Fruit fly (Drosophila melanogaster) whole organism, embryonic: Measurements from ENCODE around the gene CG5986.

Experiments used
- Adf1 ChIP-seq: fragments of 200-800 bp; sonication (Bioruptor generic); IDR thresholded peaks from 2 replicates; pipeline ENCODE4 v1.3.6; 2022; ENCODE audit warnings: missing biosample characterization, missing genetic modification characterization
- Antp ChIP-seq: fragments of 200-800 bp; sonication (Bioruptor generic); optimal IDR thresholded peaks from 3 replicates; lab custom pipeline; 2016; ENCODE audit warnings: missing biosample characterization, missing genetic modification characterization
- BtbVII ChIP-seq: fragments of 200-800 bp; sonication (Bioruptor generic); optimal IDR thresholded peaks from 3 replicates; lab custom pipeline; 2017; ENCODE audit warnings: missing biosample characterization, mild to moderate bottlenecking, missing genetic modification characterization
- CG11504 ChIP-seq: fragments of 200-800 bp; sonication (Bioruptor generic); optimal IDR thresholded peaks from 3 replicates; lab custom pipeline; 2019; ENCODE audit warnings: missing biosample characterization, mild to moderate bottlenecking, missing genetic modification characterization, moderate library complexity
- CG13624 ChIP-seq: fragments of 200-800 bp; sonication (Bioruptor generic); optimal IDR thresholded peaks from 2 replicates; lab custom pipeline; 2016; ENCODE audit warnings: missing biosample characterization, missing genetic modification characterization
- CG14050 ChIP-seq: fragments of 200-800 bp; sonication (Bioruptor generic); IDR thresholded peaks from 3 replicates; pipeline ENCODE4 v1.3.6; 2022; ENCODE audit warnings: missing biosample characterization, missing genetic modification characterization
- CG15011 ChIP-seq: fragments of 200-800 bp; sonication (Bioruptor generic); optimal IDR thresholded peaks from 3 replicates; lab custom pipeline; 2018; ENCODE audit warnings: missing biosample characterization, mild to moderate bottlenecking, missing genetic modification characterization
- CG17802 ChIP-seq: fragments of 200-800 bp; sonication (Bioruptor generic); optimal IDR thresholded peaks from 2 replicates; lab custom pipeline; 2018; ENCODE audit warnings: missing biosample characterization, mild to moderate bottlenecking, missing genetic modification characterization, moderate library complexity
- CG2120 ChIP-seq: fragments of 200-800 bp; sonication (Bioruptor generic); optimal IDR thresholded peaks from 3 replicates; lab custom pipeline; 2016; ENCODE audit warnings: missing biosample characterization, missing genetic modification characterization
- CG2129 ChIP-seq: fragments of 200-800 bp; sonication (Bioruptor generic); IDR thresholded peaks from 2 replicates; pipeline ENCODE4 v1.3.6; 2022; ENCODE audit warnings: missing biosample characterization, missing genetic modification characterization; ENCODE audit not compliant: partially characterized antibody
- CG2199 ChIP-seq: fragments of 200-800 bp; sonication (Bioruptor generic); IDR thresholded peaks from 3 replicates; pipeline ENCODE4 v1.3.6; 2022; ENCODE audit warnings: missing biosample characterization, missing genetic modification characterization
- CG2202 ChIP-seq: fragments of 200-800 bp; sonication (Bioruptor generic); optimal IDR thresholded peaks from 2 replicates; lab custom pipeline; 2018; ENCODE audit warnings: missing biosample characterization, mild to moderate bottlenecking, missing genetic modification characterization
- CG2889 ChIP-seq: fragments of 200-800 bp; sonication (Bioruptor generic); IDR thresholded peaks from 3 replicates; pipeline ENCODE4 v1.3.6; 2022; ENCODE audit warnings: missing biosample characterization, missing genetic modification characterization
- CG3065 ChIP-seq: fragments of 200-800 bp; sonication (Bioruptor generic); optimal IDR thresholded peaks from 2 replicates; lab custom pipeline; 2016; ENCODE audit warnings: missing biosample characterization, missing genetic modification characterization
- CG33213 ChIP-seq: fragments of 200-800 bp; sonication (Bioruptor generic); optimal IDR thresholded peaks from 3 replicates; lab custom pipeline; 2016; ENCODE audit warnings: missing biosample characterization, missing genetic modification characterization
- CG4617 ChIP-seq: fragments of 200-800 bp; sonication (Bioruptor generic); optimal IDR thresholded peaks from 3 replicates; lab custom pipeline; 2016; ENCODE audit warnings: missing biosample characterization, missing genetic modification characterization, borderline replicate concordance
- CG4820 ChIP-seq: fragments of 200-800 bp; sonication (Bioruptor generic); optimal IDR thresholded peaks from 3 replicates; lab custom pipeline; 2016; ENCODE audit warnings: missing biosample characterization, missing genetic modification characterization
- CG6254 ChIP-seq: fragments of 200-800 bp; sonication (Bioruptor generic); optimal IDR thresholded peaks from 3 replicates; lab custom pipeline; 2017; ENCODE audit warnings: mild to moderate bottlenecking, missing biosample characterization, missing genetic modification reagents, missing genetic modification characterization
- CG6765 ChIP-seq: fragments of 200-800 bp; sonication (Bioruptor generic); optimal IDR thresholded peaks from 3 replicates; lab custom pipeline; 2017; ENCODE audit warnings: missing biosample characterization, mild to moderate bottlenecking, missing genetic modification characterization
- CG7987 ChIP-seq: fragments of 200-800 bp; sonication (Bioruptor generic); optimal IDR thresholded peaks from 2 replicates; lab custom pipeline; 2018; ENCODE audit warnings: missing biosample characterization, mild to moderate bottlenecking, missing genetic modification characterization, moderate library complexity
- CG8944 ChIP-seq: fragments of 200-800 bp; sonication (Bioruptor generic); optimal IDR thresholded peaks from 3 replicates; lab custom pipeline; 2016; ENCODE audit warnings: missing biosample characterization, missing genetic modification characterization
- CrebB ChIP-seq: fragments of 200-800 bp; sonication (Bioruptor generic); optimal IDR thresholded peaks from 3 replicates; lab custom pipeline; 2018; ENCODE audit warnings: missing biosample characterization, mild to moderate bottlenecking, missing genetic modification characterization
- ERR ChIP-seq: fragments of 200-800 bp; sonication (Bioruptor generic); optimal IDR thresholded peaks from 2 replicates; lab custom pipeline; 2016; ENCODE audit warnings: missing biosample characterization, missing genetic modification characterization
- Elba2 ChIP-seq: fragments of 200-800 bp; sonication (Bioruptor generic); optimal IDR thresholded peaks from 3 replicates; lab custom pipeline; 2016; ENCODE audit warnings: missing biosample characterization, missing genetic modification characterization
- H2.0 ChIP-seq: fragments of 200-800 bp; sonication (Bioruptor generic); IDR thresholded peaks from 2 replicates; pipeline ENCODE4 v1.3.6; 2022; ENCODE audit warnings: missing biosample characterization, missing genetic modification characterization
- HLH4C ChIP-seq: fragments of 200-800 bp; sonication (Bioruptor generic); IDR thresholded peaks from 3 replicates; pipeline ENCODE4 v1.3.6; 2022; ENCODE audit warnings: missing biosample characterization, missing genetic modification characterization; ENCODE audit not compliant: partially characterized antibody
- Hand ChIP-seq: fragments of 200-800 bp; sonication (Bioruptor generic); optimal IDR thresholded peaks from 2 replicates; lab custom pipeline; 2017; ENCODE audit warnings: mild to moderate bottlenecking, missing biosample characterization, missing genetic modification reagents, missing genetic modification characterization
- NK7.1 ChIP-seq: fragments of 200-800 bp; sonication (Bioruptor generic); optimal IDR thresholded peaks from 3 replicates; lab custom pipeline; 2016; ENCODE audit warnings: missing biosample characterization, missing genetic modification characterization
- Neu2 ChIP-seq: fragments of 200-800 bp; sonication (Bioruptor generic); optimal IDR thresholded peaks from 3 replicates; lab custom pipeline; 2016; ENCODE audit warnings: missing biosample characterization, missing genetic modification characterization, borderline replicate concordance
- Nf-YB ChIP-seq: fragments of 200-800 bp; sonication (Bioruptor generic); optimal IDR thresholded peaks from 3 replicates; lab custom pipeline; 2019; ENCODE audit warnings: missing biosample characterization, mild to moderate bottlenecking, missing genetic modification characterization, moderate library complexity
- Sry-β ChIP-seq: fragments of 200-800 bp; sonication (Bioruptor generic); optimal IDR thresholded peaks from 2 replicates; lab custom pipeline; 2018; ENCODE audit warnings: missing biosample characterization, mild to moderate bottlenecking, missing genetic modification characterization, moderate library complexity
- YL-1 ChIP-seq: fragments of 200-800 bp; sonication (Bioruptor generic); optimal IDR thresholded peaks from 3 replicates; lab custom pipeline; 2017; ENCODE audit warnings: missing biosample characterization, mild to moderate bottlenecking, missing genetic modification characterization
- aop ChIP-seq: fragments of 200-800 bp; sonication (Bioruptor generic); IDR thresholded peaks from 2 replicates; pipeline ENCODE4 v1.3.6; 2022; ENCODE audit warnings: missing biosample characterization, missing genetic modification characterization
- ap ChIP-seq: fragments of 200-800 bp; sonication (Bioruptor generic); IDR thresholded peaks from 2 replicates; pipeline ENCODE4 v1.3.6; 2022; ENCODE audit warnings: missing biosample characterization, missing genetic modification characterization
- cad ChIP-seq: fragments of >200 bp; optimal IDR thresholded peaks from 2 replicates; lab custom pipeline; 2017; ENCODE audit warnings: missing biosample characterization, missing genetic modification characterization
- chif ChIP-seq, 2 experiments: fragments of 200-800 bp; sonication (Bioruptor generic); optimal IDR thresholded peaks; 3 replicates each; lab custom pipeline; 2016; ENCODE audit warnings: missing biosample characterization in 2 of 2, missing genetic modification characterization in 2 of 2
- da ChIP-seq: fragments of 200-800 bp; sonication (Bioruptor generic); optimal IDR thresholded peaks from 2 replicates; lab custom pipeline; 2016; ENCODE audit warnings: missing biosample characterization, missing genetic modification characterization
- fd64A ChIP-seq: fragments of 200-800 bp; sonication (Bioruptor generic); optimal IDR thresholded peaks from 3 replicates; lab custom pipeline; 2018; ENCODE audit warnings: missing biosample characterization, mild to moderate bottlenecking, missing genetic modification characterization
- fu2 ChIP-seq: fragments of 200-800 bp; sonication (Bioruptor generic); optimal IDR thresholded peaks from 2 replicates; lab custom pipeline; 2016; ENCODE audit warnings: missing biosample characterization, missing genetic modification characterization
- gce ChIP-seq: fragments of 200-800 bp; sonication (Bioruptor generic); IDR thresholded peaks from 3 replicates; pipeline ENCODE4 v1.3.6; 2022; ENCODE audit warnings: missing biosample characterization, missing genetic modification characterization
- gfzf ChIP-seq: fragments of 200-800 bp; sonication (Bioruptor generic); optimal IDR thresholded peaks from 2 replicates; lab custom pipeline; 2016; ENCODE audit warnings: missing biosample characterization, mild to moderate bottlenecking, missing genetic modification characterization, moderate library complexity
- grau ChIP-seq: fragments of 200-800 bp; optimal IDR thresholded peaks from 3 replicates; lab custom pipeline; 2019; ENCODE audit warnings: missing biosample characterization, mild to moderate bottlenecking, missing genetic modification characterization, moderate library complexity
- gsb-n ChIP-seq: fragments of 200-800 bp; sonication (Bioruptor generic); optimal IDR thresholded peaks from 3 replicates; lab custom pipeline; 2018; ENCODE audit warnings: missing biosample characterization, mild to moderate bottlenecking, missing genetic modification characterization
- hkb ChIP-seq, 2 experiments: fragments of 200-800 bp in 1 of 2; fragments of >200 bp in 1 of 2; sonication (Bioruptor generic) in 1 of 2; IDR thresholded peaks in 1 of 2; optimal IDR thresholded peaks in 1 of 2; 2 replicates each; pipeline versions ENCODE4 v1.3.6 to Lab custom; 2017 to 2022; ENCODE audit warnings: missing biosample characterization in 1 of 2, missing genetic modification characterization in 1 of 2
- lilli ChIP-seq: fragments of 200-800 bp; sonication (Bioruptor generic); optimal IDR thresholded peaks from 3 replicates; lab custom pipeline; 2016; ENCODE audit warnings: missing biosample characterization, missing genetic modification characterization
- nerfin-2 ChIP-seq: fragments of 200-800 bp; sonication (Bioruptor generic); IDR thresholded peaks from 2 replicates; pipeline ENCODE4 v1.3.6; 2022; ENCODE audit warnings: missing biosample characterization, missing genetic modification characterization; ENCODE audit not compliant: partially characterized antibody
- nmo ChIP-seq: fragments of 200-800 bp; sonication (Bioruptor generic); optimal IDR thresholded peaks from 2 replicates; lab custom pipeline; 2018; ENCODE audit warnings: missing biosample characterization, mild to moderate bottlenecking, missing genetic modification characterization, moderate library complexity
- pan ChIP-seq, 4 experiments: fragments of >200 bp in 3 of 4; fragments of 200-800 bp in 1 of 4; sonication (Bioruptor generic) in 1 of 4; optimal IDR thresholded peaks in 3 of 4; IDR thresholded peaks in 1 of 4; 2 replicates each; pipeline versions ENCODE4 v1.3.6 to Lab custom; 2017 to 2022; ENCODE audit warnings: missing biosample characterization in 2 of 4, missing genetic modification characterization in 2 of 4, mixed read lengths in 1 of 4
- stwl ChIP-seq: fragments of 200-800 bp; sonication (Bioruptor generic); optimal IDR thresholded peaks from 3 replicates; lab custom pipeline; 2018; ENCODE audit warnings: missing biosample characterization, mild to moderate bottlenecking, missing genetic modification characterization, moderate library complexity
- trh ChIP-seq: fragments of 200-800 bp; sonication (Bioruptor generic); optimal IDR thresholded peaks from 2 replicates; lab custom pipeline; 2016; ENCODE audit warnings: missing biosample characterization, missing genetic modification characterization

Gene CG5986

dm6 chr3R:24057188-24057587 lies 9.6 kb downstream of the CG5986 start, which contains the start of gene Hsp68 (continued):
- no peak for TF ChIP-seq fu2 (GFP tag; lab: Kevin White, UChicago)
- TF ChIP-seq Hand, result no peak
- no peak for TF ChIP-seq CG2202
- no peak for TF ChIP-seq hkb (optimal IDR thresholded peaks at IDR 0.05; lab: Kevin White, UChicago)
- TF ChIP-seq hkb (GFP tag; IDR thresholded peaks at IDR 0.05; lab: Robert Waterston, UW), result no peak
- TF ChIP-seq CG11504 (tag; lab: Kevin White, UChicago), result no peak
- no peak for TF ChIP-seq CG2889 (GFP tag; lab: Robert Waterston, UW)
- TF ChIP-seq CG2129, result no peak
- TF ChIP-seq H2.0 (GFP tag; lab: Robert Waterston, UW), result no peak
- no peak for TF ChIP-seq Elba2
- no peak for TF ChIP-seq nmo
- TF ChIP-seq aop (GFP tag; lab: Robert Waterston, UW), result no peak
- TF ChIP-seq gfzf (GFP tag; lab: Kevin White, UChicago), result no peak
- no peak for TF ChIP-seq gsb-n (tag; lab: Kevin White, UChicago)
- no peak for TF ChIP-seq CG3065 (GFP tag; lab: Kevin White, UChicago)
- TF ChIP-seq cad (GFP tag; lab: Kevin White, UChicago), result peak; percentile 52
- TF ChIP-seq Sry-β (GFP tag; lab: Kevin White, UChicago), result no peak
- TF ChIP-seq trh, result no peak
- peak; percentile 21 for TF ChIP-seq YL-1 (GFP tag; lab: Kevin White, UChicago)
- TF ChIP-seq stwl, result peak; percentile 54
- peak; percentile 34 for TF ChIP-seq CG6765 (GFP tag; lab: Kevin White, UChicago)
- no peak for TF ChIP-seq CG14050 (GFP tag; lab: Robert Waterston, UW)
- no peak for TF ChIP-seq CrebB (tag; lab: Kevin White, UChicago)
- TF ChIP-seq Antp (GFP tag; lab: Kevin White, UChicago), result no peak
- no peak for TF ChIP-seq Adf1 (GFP tag; lab: Robert Waterston, UW)
- no peak for TF ChIP-seq da (GFP tag; lab: Kevin White, UChicago)
- TF ChIP-seq fd64A, result no peak
- TF ChIP-seq CG33213, result no peak
- TF ChIP-seq HLH4C, result no peak
- TF ChIP-seq gce (GFP tag; lab: Robert Waterston, UW), result no peak
- no peak for TF ChIP-seq CG2120 (GFP tag; lab: Kevin White, UChicago)
- TF ChIP-seq CG8944 (GFP tag; lab: Kevin White, UChicago), result no peak
- no peak for TF ChIP-seq CG4617
- TF ChIP-seq pan (optimal IDR thresholded peaks at IDR 0.05; lab: Kevin White, UChicago), result no peak
- TF ChIP-seq pan (GFP tag; optimal IDR thresholded peaks at IDR 0.05 in 1 of 2, IDR thresholded peaks at IDR 0.05 in 1 of 2), result peak in 1 of 2 experiments; percentile 6
- TF ChIP-seq ERR (GFP tag; lab: Kevin White, UChicago), result no peak
- TF ChIP-seq CG15011 (GFP tag; lab: Kevin White, UChicago), result no peak
- no peak for TF ChIP-seq ap (GFP tag; lab: Robert Waterston, UW)
- TF ChIP-seq chif (GFP tag; optimal IDR thresholded peaks at IDR 0.05; lab: Kevin White, UChicago), result no peak
- no peak for TF ChIP-seq NK7.1 (GFP tag; lab: Kevin White, UChicago)
- TF ChIP-seq BtbVII (GFP tag; lab: Kevin White, UChicago), result peak; percentile 30
- no peak for TF ChIP-seq CG4820 (GFP tag; lab: Kevin White, UChicago)
- peak; percentile 23 for TF ChIP-seq grau (tag; lab: Kevin White, UChicago)
- no peak for TF ChIP-seq CG6254 (GFP tag; lab: Kevin White, UChicago)
- TF ChIP-seq CG17802, result no peak
- TF ChIP-seq nerfin-2 (GFP tag; lab: Robert Waterston, UW), result peak; percentile 44; the same call in 1 of the 2 replicates
- no peak for TF ChIP-seq Neu2 (GFP tag; lab: Kevin White, UChicago)
- no peak for TF ChIP-seq CG13624 (GFP tag; lab: Kevin White, UChicago)
- peak; percentile 81; the same call in 2 of the 3 replicates for TF ChIP-seq CG2199
- no peak for TF ChIP-seq CG7987 (GFP tag; lab: Kevin White, UChicago)
- no peak for TF ChIP-seq Nf-YB (GFP tag; lab: Kevin White, UChicago)
- TF ChIP-seq lilli (GFP tag; lab: Kevin White, UChicago), result no peak
